Fruit fly (Drosophila melanogaster) whole organism, embryonic: ENCODE results near the gene Sry-alpha.

ENCODE experiments used
- Abd-B ChIP-seq: fragments of 200-800 bp; sonication (Bioruptor generic); optimal IDR thresholded peaks from 2 replicates; lab custom pipeline; 2018; ENCODE audit warnings: missing biosample characterization, mild to moderate bottlenecking, missing genetic modification characterization, moderate library complexity
- BtbVII ChIP-seq: fragments of 200-800 bp; sonication (Bioruptor generic); optimal IDR thresholded peaks from 3 replicates; lab custom pipeline; 2017; ENCODE audit warnings: missing biosample characterization, mild to moderate bottlenecking, missing genetic modification characterization
- CG1233 ChIP-seq: fragments of 200-800 bp; sonication (Bioruptor generic); optimal IDR thresholded peaks from 4 replicates; lab custom pipeline; 2018; ENCODE audit warnings: missing biosample characterization, mild to moderate bottlenecking, missing genetic modification characterization
- CG15269 ChIP-seq: fragments of 200-800 bp; sonication (Bioruptor generic); optimal IDR thresholded peaks from 2 replicates; lab custom pipeline; 2018; ENCODE audit warnings: missing biosample characterization, mild to moderate bottlenecking, missing genetic modification characterization, moderate library complexity
- CG15601 ChIP-seq: fragments of 200-800 bp; sonication (Bioruptor generic); optimal IDR thresholded peaks from 3 replicates; lab custom pipeline; 2019; ENCODE audit warnings: missing biosample characterization, mild to moderate bottlenecking, missing genetic modification characterization, moderate library complexity
- CG1603 ChIP-seq: fragments of 200-800 bp; sonication (Bioruptor generic); optimal IDR thresholded peaks from 2 replicates; lab custom pipeline; 2019; ENCODE audit warnings: missing biosample characterization, mild to moderate bottlenecking, missing genetic modification characterization, moderate library complexity
- CG17912 ChIP-seq: fragments of 200-800 bp; sonication (Bioruptor generic); optimal IDR thresholded peaks from 2 replicates; lab custom pipeline; 2018; ENCODE audit warnings: missing biosample characterization, mild to moderate bottlenecking, missing genetic modification characterization
- CG1832 ChIP-seq: fragments of 200-800 bp; sonication (Bioruptor generic); optimal IDR thresholded peaks from 2 replicates; lab custom pipeline; 2017; ENCODE audit warnings: missing biosample characterization, mild to moderate bottlenecking, missing genetic modification characterization, inconsistent platforms
- CG18764 ChIP-seq: fragments of 200-800 bp; sonication (Bioruptor generic); optimal IDR thresholded peaks from 3 replicates; lab custom pipeline; 2016; ENCODE audit warnings: missing biosample characterization, missing genetic modification characterization
- CG2889 ChIP-seq: fragments of 200-800 bp; sonication (Bioruptor generic); IDR thresholded peaks from 3 replicates; pipeline ENCODE4 v1.3.6; 2022; ENCODE audit warnings: missing biosample characterization, missing genetic modification characterization
- CG4282 ChIP-seq: fragments of 200-800 bp; sonication (Bioruptor generic); optimal IDR thresholded peaks from 2 replicates; lab custom pipeline; 2016; ENCODE audit warnings: missing biosample characterization, missing genetic modification characterization
- CG4328 ChIP-seq: fragments of 200-800 bp; sonication (Bioruptor generic); optimal IDR thresholded peaks from 3 replicates; lab custom pipeline; 2017; ENCODE audit warnings: missing biosample characterization, missing genetic modification reagents, missing genetic modification characterization
- CG8944 ChIP-seq: fragments of 200-800 bp; sonication (Bioruptor generic); optimal IDR thresholded peaks from 3 replicates; lab custom pipeline; 2016; ENCODE audit warnings: missing biosample characterization, missing genetic modification characterization
- CG9609 ChIP-seq: fragments of 200-800 bp; sonication (Bioruptor generic); optimal IDR thresholded peaks from 3 replicates; lab custom pipeline; 2016; ENCODE audit warnings: missing biosample characterization, missing genetic modification characterization
- CG9797 ChIP-seq: fragments of 200-800 bp; sonication (Bioruptor generic); optimal IDR thresholded peaks from 3 replicates; lab custom pipeline; 2018; ENCODE audit warnings: missing biosample characterization, mild to moderate bottlenecking, missing genetic modification characterization
- CTCF ChIP-seq: fragments of 200-800 bp; sonication (Bioruptor generic); optimal IDR thresholded peaks from 2 replicates; lab custom pipeline; 2017; ENCODE audit warnings: missing biosample characterization, mild to moderate bottlenecking, missing genetic modification characterization, moderate library complexity
- Dll ChIP-seq: fragments of 200-800 bp; sonication (Bioruptor generic); IDR thresholded peaks from 4 replicates; pipeline ENCODE4 v1.3.6; 2022; ENCODE audit warnings: missing biosample characterization, missing genetic modification characterization; ENCODE audit not compliant: partially characterized antibody
- Dp ChIP-seq: fragments of 200-800 bp; sonication (Bioruptor generic); optimal IDR thresholded peaks from 2 replicates; lab custom pipeline; 2018; ENCODE audit warnings: missing biosample characterization, mild to moderate bottlenecking, missing genetic modification characterization, moderate library complexity
- Ets97D ChIP-seq: fragments of 200-800 bp; sonication (Bioruptor generic); optimal IDR thresholded peaks from 3 replicates; lab custom pipeline; 2016; ENCODE audit warnings: missing biosample characterization, missing genetic modification characterization
- Fer3 ChIP-seq: fragments of 200-800 bp; sonication (Bioruptor generic); optimal IDR thresholded peaks from 2 replicates; lab custom pipeline; 2018; ENCODE audit warnings: missing biosample characterization, mild to moderate bottlenecking, missing genetic modification characterization, moderate library complexity
- H15 ChIP-seq: fragments of 200-800 bp; sonication (Bioruptor generic); IDR thresholded peaks from 3 replicates; pipeline ENCODE4 v1.3.6; 2022; ENCODE audit warnings: missing biosample characterization, missing genetic modification characterization
- NfI ChIP-seq: fragments of 200-800 bp; sonication (Bioruptor generic); optimal IDR thresholded peaks from 3 replicates; lab custom pipeline; 2018; ENCODE audit warnings: missing biosample characterization, mild to moderate bottlenecking, missing genetic modification characterization, moderate library complexity
- PHDP ChIP-seq: fragments of 200-800 bp; sonication (Bioruptor generic); optimal IDR thresholded peaks from 3 replicates; lab custom pipeline; 2018; ENCODE audit warnings: missing biosample characterization, mild to moderate bottlenecking, missing genetic modification characterization, moderate library complexity
- Sin3A ChIP-seq: fragments of >200 bp; optimal IDR thresholded peaks from 2 replicates; lab custom pipeline; 2018
- Sry-δ ChIP-seq: fragments of 200-800 bp; sonication (Bioruptor generic); optimal IDR thresholded peaks from 2 replicates; lab custom pipeline; 2016; ENCODE audit warnings: missing biosample characterization, missing genetic modification characterization
- YL-1 ChIP-seq: fragments of 200-800 bp; sonication (Bioruptor generic); optimal IDR thresholded peaks from 3 replicates; lab custom pipeline; 2017; ENCODE audit warnings: missing biosample characterization, mild to moderate bottlenecking, missing genetic modification characterization
- ab ChIP-seq: fragments of 200-800 bp; sonication (Bioruptor generic); optimal IDR thresholded peaks from 2 replicates; lab custom pipeline; 2016; ENCODE audit warnings: missing biosample characterization, missing genetic modification characterization
- amos ChIP-seq: fragments of 200-800 bp; sonication (Bioruptor generic); IDR thresholded peaks from 2 replicates; pipeline ENCODE4 v1.3.6; 2022; ENCODE audit warnings: missing biosample characterization, missing genetic modification characterization; ENCODE audit not compliant: partially characterized antibody
- bbx ChIP-seq: fragments of 200-800 bp; sonication (Bioruptor generic); IDR thresholded peaks from 2 replicates; pipeline ENCODE4 v1.3.6; 2022; ENCODE audit warnings: missing biosample characterization, missing genetic modification characterization; ENCODE audit not compliant: partially characterized antibody
- br ChIP-seq: fragments of >200 bp; optimal IDR thresholded peaks from 2 replicates; lab custom pipeline; 2017
- ci ChIP-seq: fragments of 200-800 bp; sonication (Bioruptor generic); IDR thresholded peaks from 3 replicates; pipeline ENCODE4 v1.3.6; 2022; ENCODE audit warnings: missing biosample characterization, missing genetic modification characterization
- cwo ChIP-seq: fragments of 200-800 bp; sonication (Bioruptor generic); optimal IDR thresholded peaks from 3 replicates; lab custom pipeline; 2017; ENCODE audit warnings: missing biosample characterization, missing genetic modification characterization, mild to moderate bottlenecking, moderate library complexity, missing genetic modification reagents
- danr ChIP-seq: fragments of 200-800 bp; sonication (Bioruptor generic); IDR thresholded peaks from 2 replicates; pipeline ENCODE4 v1.3.6; 2022; ENCODE audit warnings: missing biosample characterization, missing genetic modification characterization
- disco-r ChIP-seq: fragments of 200-800 bp; sonication (Bioruptor generic); optimal IDR thresholded peaks from 2 replicates; lab custom pipeline; 2016; ENCODE audit warnings: missing biosample characterization, missing genetic modification characterization
- gcm ChIP-seq: fragments of 200-800 bp; sonication (Bioruptor generic); optimal IDR thresholded peaks from 2 replicates; lab custom pipeline; 2019; ENCODE audit warnings: missing biosample characterization, mild to moderate bottlenecking, missing genetic modification characterization, moderate library complexity
- gcm2 ChIP-seq: fragments of 200-800 bp; sonication (Bioruptor generic); optimal IDR thresholded peaks from 2 replicates; lab custom pipeline; 2016; ENCODE audit warnings: missing biosample characterization, missing genetic modification characterization
- insv ChIP-seq, 2 experiments: fragments of 200-800 bp; sonication (Bioruptor generic); optimal IDR thresholded peaks; 3 replicates each; lab custom pipeline; 2016 to 2018; ENCODE audit warnings: missing biosample characterization in 2 of 2, missing genetic modification characterization in 2 of 2
- inv ChIP-seq: fragments of 200-800 bp; sonication (Bioruptor generic); IDR thresholded peaks from 2 replicates; pipeline ENCODE4 v1.3.6; 2022; ENCODE audit warnings: missing biosample characterization, missing genetic modification characterization; ENCODE audit not compliant: partially characterized antibody
- kah ChIP-seq: fragments of 200-800 bp; sonication (Bioruptor generic); optimal IDR thresholded peaks from 2 replicates; lab custom pipeline; 2018; ENCODE audit warnings: missing biosample characterization, mild to moderate bottlenecking, missing genetic modification characterization
- ken ChIP-seq: fragments of 200-800 bp; sonication (Bioruptor generic); IDR thresholded peaks from 3 replicates; pipeline ENCODE4 v1.3.6; 2022; ENCODE audit warnings: missing biosample characterization, missing genetic modification characterization
- knrl ChIP-seq: fragments of 200-800 bp; sonication (Bioruptor generic); IDR thresholded peaks from 3 replicates; pipeline ENCODE4 v1.3.6; 2022; ENCODE audit warnings: missing biosample characterization, missing genetic modification characterization; ENCODE audit not compliant: partially characterized antibody
- maf-S ChIP-seq: fragments of 200-800 bp; sonication (Bioruptor generic); optimal IDR thresholded peaks from 2 replicates; lab custom pipeline; 2016; ENCODE audit warnings: missing biosample characterization, missing genetic modification characterization
- pb ChIP-seq: fragments of 200-800 bp; sonication (Bioruptor generic); optimal IDR thresholded peaks from 3 replicates; lab custom pipeline; 2016; ENCODE audit warnings: missing biosample characterization, missing genetic modification characterization
- phol ChIP-seq: fragments of 200-800 bp; sonication (Bioruptor generic); optimal IDR thresholded peaks from 3 replicates; lab custom pipeline; 2018; ENCODE audit warnings: missing biosample characterization, mild to moderate bottlenecking, missing genetic modification characterization, moderate library complexity
- pzg ChIP-seq: fragments of 200-800 bp; sonication (Bioruptor generic); optimal IDR thresholded peaks from 3 replicates; lab custom pipeline; 2018; ENCODE audit warnings: missing biosample characterization, mild to moderate bottlenecking, missing genetic modification characterization, moderate library complexity
- sr ChIP-seq: fragments of 200-800 bp; sonication (Bioruptor generic); IDR thresholded peaks from 3 replicates; pipeline ENCODE4 v1.3.6; 2022; ENCODE audit warnings: missing biosample characterization, missing genetic modification characterization
- stwl ChIP-seq: fragments of 200-800 bp; sonication (Bioruptor generic); optimal IDR thresholded peaks from 3 replicates; lab custom pipeline; 2018; ENCODE audit warnings: missing biosample characterization, mild to moderate bottlenecking, missing genetic modification characterization, moderate library complexity
- tna ChIP-seq: fragments of 200-800 bp; sonication (Bioruptor generic); IDR thresholded peaks from 2 replicates; pipeline ENCODE4 v1.3.6; 2022; ENCODE audit warnings: missing biosample characterization, missing genetic modification characterization; ENCODE audit not compliant: partially characterized antibody
- trem ChIP-seq: fragments of 200-800 bp; optimal IDR thresholded peaks from 3 replicates; lab custom pipeline; 2019; ENCODE audit warnings: missing biosample characterization, mild to moderate bottlenecking, missing genetic modification characterization, moderate library complexity
- usp ChIP-seq: fragments of >200 bp; optimal IDR thresholded peaks from 2 replicates; lab custom pipeline; 2017; ENCODE audit warnings: missing biosample characterization, missing genetic modification characterization
- yki ChIP-seq: fragments of >200 bp; optimal IDR thresholded peaks from 3 replicates; lab custom pipeline; 2018
- zen2 ChIP-seq: fragments of 200-800 bp; sonication (Bioruptor generic); IDR thresholded peaks from 3 replicates; pipeline ENCODE4 v1.3.6; 2022; ENCODE audit warnings: missing biosample characterization, missing genetic modification characterization; ENCODE audit not compliant: partially characterized antibody

The Sry-alpha gene

dm6 chr3R:30036609-30037008, 2.9 kb upstream of the Sry-alpha start, which contains the start of gene ZIPIC (continued):
- TF ChIP-seq CG1233 (GFP tag; lab: Kevin White, UChicago) (no peak), maf-S (no peak), CG4282 (GFP tag; lab: Kevin White, UChicago) (no peak), knrl (GFP tag; lab: Robert Waterston, UW) (peak; percentile 36; the same call in 1 of the 3 replicates), CG15269 (tag; lab: Kevin White, UChicago) (no peak), ab (GFP tag; lab: Kevin White, UChicago) (no peak), pb (GFP tag; lab: Kevin White, UChicago) (no peak), pzg (GFP tag; lab: Kevin White, UChicago) (peak; percentile 67), H15 (no peak), insv (GFP tag; optimal IDR thresholded peaks at IDR 0.05; lab: Kevin White, UChicago) (no peak), ci (GFP tag; lab: Robert Waterston, UW) (0 out of 3 replicates have a peak, but pooled peaks have one; percentile 6), CG1603 (tag; lab: Kevin White, UChicago) (no peak), phol (no peak), danr (GFP tag; lab: Robert Waterston, UW) (no peak), NfI (GFP tag; lab: Kevin White, UChicago) (no peak), gcm (GFP tag; lab: Kevin White, UChicago) (no peak), amos (GFP tag; lab: Robert Waterston, UW) (peak; percentile 61; the same call in 1 of the 2 replicates), CTCF (GFP tag; lab: Kevin White, UChicago) (no peak), CG15601 (tag; lab: Kevin White, UChicago) (peak; percentile 16), CG9797 (peak; percentile 64), CG17912 (no peak), ken (GFP tag; lab: Robert Waterston, UW) (no peak), cwo (GFP tag; lab: Kevin White, UChicago) (no peak), CG4328 (GFP tag; lab: Kevin White, UChicago) (no peak), stwl (tag; lab: Kevin White, UChicago) (peak; percentile 65), Dll (GFP tag; lab: Robert Waterston, UW) (peak; percentile 53; the same call in 1 of the 4 replicates), BtbVII (GFP tag; lab: Kevin White, UChicago) (no peak), Fer3 (tag; lab: Kevin White, UChicago) (no peak), bbx (peak; percentile 52), kah (GFP tag; lab: Kevin White, UChicago) (no peak), br (lab: Kevin White, UChicago) (no peak), CG9609 (GFP tag; lab: Kevin White, UChicago) (no peak), CG1832 (GFP tag; lab: Kevin White, UChicago) (no peak), Ets97D (GFP tag; lab: Kevin White, UChicago) (peak; percentile 8), YL-1 (GFP tag; lab: Kevin White, UChicago) (peak; percentile 70), inv (GFP tag; lab: Robert Waterston, UW) (peak; percentile 27), gcm2 (GFP tag; lab: Kevin White, UChicago) (no peak), Abd-B (GFP tag; lab: Kevin White, UChicago) (no peak), trem (tag; lab: Kevin White, UChicago) (peak; percentile 49), zen2 (GFP tag; lab: Robert Waterston, UW) (no peak; the same call in 2 of the 3 replicates), PHDP (no peak), Sry-δ (peak; percentile 61), CG2889 (GFP tag; lab: Robert Waterston, UW) (no peak), Dp (GFP tag; lab: Kevin White, UChicago) (peak; percentile 80), yki (no peak), CG8944 (no peak), Sin3A (lab: Kevin White, UChicago) (peak; percentile 56), CG18764 (GFP tag; lab: Kevin White, UChicago) (no peak), sr (GFP tag; lab: Robert Waterston, UW) (no peak), tna (no peak), usp (GFP tag; lab: Kevin White, UChicago) (no peak), disco-r (GFP tag; lab: Kevin White, UChicago) (no peak)
